Worm (Caenorhabditis elegans) whole organism, early embryonic: ENCODE results near the gene pyk-2.

Experiments
- ama-1 ChIP-seq: fragments of 150-350 bp; optimal IDR thresholded peaks from 2 replicates; lab custom pipeline; 2014
- ceh-36 ChIP-seq: sonication (generic microtip); optimal IDR thresholded peaks from 2 replicates; lab custom pipeline; 2016; ENCODE audit warnings: missing genetic modification characterization, inconsistent platforms, missing compliant biosample characterization
- hnd-1 ChIP-seq: sonication (generic microtip); optimal IDR thresholded peaks from 2 replicates; lab custom pipeline; 2016; ENCODE audit warnings: missing genetic modification characterization, missing compliant biosample characterization
- scrt-1 ChIP-seq: fragments of 200-800 bp; sonication (Bioruptor generic); IDR thresholded peaks from 2 replicates; pipeline ENCODE4 v1.3.6; 2022; ENCODE audit warnings: missing genetic modification characterization, missing compliant biosample characterization
- tra-4 ChIP-seq: sonication (generic microtip); optimal IDR thresholded peaks from 2 replicates; lab custom pipeline; 2017; ENCODE audit warnings: missing genetic modification characterization, missing compliant biosample characterization

ce11 chrIV:10909708-10910107, at the start of gene pyk-2:
- TF ChIP-seq hnd-1 (tag; lab: Kevin White, UChicago), result no peak
- TF ChIP-seq ama-1 (lab: Kevin White, UChicago), result no peak
- no peak for TF ChIP-seq ceh-36 (tag; lab: Kevin White, UChicago)
- TF ChIP-seq scrt-1 (GFP tag; lab: Robert Waterston, UW), result no peak
- TF ChIP-seq tra-4 (tag; lab: Kevin White, UChicago), result no peak
